Worm (Caenorhabditis elegans) whole organism, L4 larva: ENCODE results near the gene F33C8.4.

Experiments
- F26F4.8 ChIP-seq: fragments of 200-800 bp; sonication (Bioruptor generic); conservative IDR thresholded peaks from 2 replicates; pipeline ENCODE4 v1.3.6; 2022; ENCODE audit warnings: missing genetic modification characterization, missing compliant biosample characterization
- aha-1 ChIP-seq: fragments of 150-350 bp; peaks from one replicate; lab custom pipeline; 2014; ENCODE audit warnings: missing biosample characterization, missing genetic modification characterization
- ceh-28 ChIP-seq: fragments of 150-350 bp; optimal IDR thresholded peaks from 2 replicates; lab custom pipeline; 2014; ENCODE audit warnings: missing biosample characterization, missing genetic modification reagents, missing genetic modification characterization
- ces-1 ChIP-seq: fragments of 150-350 bp; sonication (generic microtip); optimal IDR thresholded peaks from 4 replicates; lab custom pipeline; 2014; ENCODE audit warnings: missing biosample characterization, missing genetic modification reagents, missing genetic modification characterization
- daf-16 ChIP-seq, 3 experiments: sonication (generic microtip); optimal IDR thresholded peaks; 2 replicates each; lab custom pipeline; 2016 to 2017; ENCODE audit warnings: missing genetic modification characterization in 3 of 3, missing genetic modification reagents in 3 of 3, mild to moderate bottlenecking in 2 of 3, missing compliant biosample characterization in 2 of 3, missing biosample characterization in 1 of 3, moderate library complexity in 1 of 3
- dmd-8 ChIP-seq: fragments of 200-800 bp; sonication (Bioruptor generic); IDR thresholded peaks from 2 replicates; pipeline ENCODE4 v1.3.6; 2022; ENCODE audit warnings: missing genetic modification characterization, missing compliant biosample characterization
- dve-1 ChIP-seq: sonication (generic microtip); optimal IDR thresholded peaks from 2 replicates; lab custom pipeline; 2017; ENCODE audit warnings: antibody characterized with exemption, mild to moderate bottlenecking, missing genetic modification characterization, missing compliant biosample characterization; ENCODE audit not compliant: insufficient read depth
- hlh-11 ChIP-seq: fragments of 200-800 bp; sonication (Bioruptor generic); optimal IDR thresholded peaks from 2 replicates; lab custom pipeline; 2018; ENCODE audit warnings: mild to moderate bottlenecking, missing genetic modification characterization, missing compliant biosample characterization
- jun-1 ChIP-seq: fragments of 150-350 bp; optimal IDR thresholded peaks from 2 replicates; lab custom pipeline; 2014; ENCODE audit warnings: missing biosample characterization, missing genetic modification reagents, missing genetic modification characterization
- lin-38 ChIP-seq: fragments of 200-800 bp; sonication (Bioruptor generic); IDR thresholded peaks from 2 replicates; pipeline ENCODE4 v1.3.6; 2022; ENCODE audit warnings: missing genetic modification reagents, missing genetic modification characterization, missing compliant biosample characterization
- madf-9 ChIP-seq: fragments of 200-800 bp; sonication (Bioruptor generic); conservative IDR thresholded peaks from 2 replicates; pipeline ENCODE4 v1.3.6; 2022; ENCODE audit warnings: missing genetic modification reagents, missing genetic modification characterization, missing compliant biosample characterization
- mdl-1 ChIP-seq, 2 experiments: fragments of 150-350 bp in 1 of 2; sonication (generic microtip) in 1 of 2; optimal IDR thresholded peaks; 2 replicates each; lab custom pipeline; 2014 to 2017; ENCODE audit warnings: missing biosample characterization in 2 of 2, missing genetic modification characterization in 2 of 2
- mes-2 ChIP-seq: sonication (generic microtip); optimal IDR thresholded peaks from 2 replicates; lab custom pipeline; 2016; ENCODE audit warnings: missing genotype, mild to moderate bottlenecking, missing genetic modification characterization, missing compliant biosample characterization; ENCODE audit not compliant: poor library complexity, severe bottlenecking
- nhr-25 ChIP-seq: sonication (generic microtip); optimal IDR thresholded peaks from 2 replicates; lab custom pipeline; 2017; ENCODE audit warnings: missing genetic modification characterization, mild to moderate bottlenecking, missing compliant biosample characterization, antibody characterized with exemption, moderate library complexity, borderline replicate concordance; ENCODE audit not compliant: insufficient read depth
- nhr-48 ChIP-seq: sonication (generic microtip); optimal IDR thresholded peaks from 2 replicates; lab custom pipeline; 2016; ENCODE audit warnings: mild to moderate bottlenecking, missing genetic modification characterization, missing compliant biosample characterization
- nhr-6 ChIP-seq: fragments of 150-350 bp; optimal IDR thresholded peaks from 2 replicates; lab custom pipeline; 2014; ENCODE audit warnings: missing biosample characterization, missing genetic modification characterization
- nhr-76 ChIP-seq: fragments of 150-350 bp; optimal IDR thresholded peaks from 2 replicates; lab custom pipeline; 2014; ENCODE audit warnings: missing biosample characterization, missing genetic modification characterization
- pha-4 ChIP-seq, 2 experiments: fragments of 150-350 bp in 1 of 2; fragments of 200-800 bp in 1 of 2; sonication (Bioruptor generic) in 1 of 2; IDR thresholded peaks in 1 of 2; optimal IDR thresholded peaks in 1 of 2; 2 replicates each; pipeline versions ENCODE4 v1.3.6 to Lab custom; 2014 to 2022; ENCODE audit warnings: missing genetic modification characterization in 2 of 2, missing genetic modification reagents in 2 of 2, missing biosample characterization in 1 of 2, missing compliant biosample characterization in 1 of 2
- set-16 ChIP-seq: fragments of 200-800 bp; sonication (Bioruptor generic); IDR thresholded peaks from 2 replicates; pipeline ENCODE4 v1.3.6; 2022; ENCODE audit warnings: missing genetic modification reagents, missing genetic modification characterization, missing compliant biosample characterization
- snpc-1.2 ChIP-seq: fragments of 200-800 bp; sonication (Bioruptor generic); IDR thresholded peaks from 2 replicates; pipeline ENCODE4 v1.3.6; 2022; ENCODE audit warnings: missing genetic modification reagents, missing genetic modification characterization, missing compliant biosample characterization
- spr-1 ChIP-seq: sonication (generic microtip); optimal IDR thresholded peaks from 2 replicates; lab custom pipeline; 2016; ENCODE audit warnings: mild to moderate bottlenecking, missing genetic modification characterization, missing compliant biosample characterization
- unc-130 ChIP-seq: sonication (generic microtip); optimal IDR thresholded peaks from 2 replicates; lab custom pipeline; 2016; ENCODE audit warnings: missing genetic modification reagents, missing genetic modification characterization, missing compliant biosample characterization
- unc-39 ChIP-seq: sonication (generic microtip); optimal IDR thresholded peaks from 2 replicates; lab custom pipeline; 2017; ENCODE audit warnings: missing biosample characterization, missing genetic modification characterization
- unc-62 ChIP-seq, 3 experiments: fragments of 150-350 bp in 1 of 3; sonication (generic microtip); optimal IDR thresholded peaks in 2 of 3; peaks in 1 of 3; 1 replicate in 1 of 3; 2 replicates in 2 of 3; lab custom pipeline; 2014 to 2017; ENCODE audit warnings: missing biosample characterization in 3 of 3, missing genetic modification characterization in 3 of 3, missing genetic modification reagents in 3 of 3, missing genotype in 1 of 3
- vab-7 ChIP-seq: fragments of 200-800 bp; sonication (Bioruptor generic); IDR thresholded peaks from 2 replicates; pipeline ENCODE4 v1.3.6; 2022; ENCODE audit warnings: missing genetic modification reagents, missing genetic modification characterization, missing compliant biosample characterization
- zfp-2 ChIP-seq: sonication (generic microtip); optimal IDR thresholded peaks from 2 replicates; lab custom pipeline; 2016; ENCODE audit warnings: mild to moderate bottlenecking, missing genetic modification characterization, missing compliant biosample characterization
- zfp-3 ChIP-seq: fragments of 200-800 bp; sonication (Bioruptor generic); conservative IDR thresholded peaks from 2 replicates; pipeline ENCODE4 v1.3.6; 2022; ENCODE audit warnings: missing genetic modification reagents, missing genetic modification characterization, missing compliant biosample characterization
- zip-11 ChIP-seq: fragments of 200-800 bp; sonication (Bioruptor generic); IDR thresholded peaks from 2 replicates; pipeline ENCODE4 v1.3.6; 2022; ENCODE audit warnings: missing genetic modification characterization, missing compliant biosample characterization

F33C8.4 gene

ce11 chrX:14731828-14732331, at the start of gene F33C8.4:
TSS of gene F33C8.4 (plus strand) at chrX:14732281.
- TF ChIP-seq unc-130 (GFP tag; lab: Kevin White, UChicago) (no peak), daf-16 (GFP tag; optimal IDR thresholded peaks at IDR 0.05; lab: Kevin White, UChicago) (peak in 1 of 2 experiments; percentile 50), daf-16 (tag; optimal IDR thresholded peaks at IDR 0.05; lab: Kevin White, UChicago) (no peak), vab-7 (no peak), aha-1 (peak; percentile 55)

ce11 chrX:14684406-14684927, 47.6 kb upstream of the F33C8.4 start, which contains the start of gene csq-1:
TSS of gene csq-1 (plus strand) at chrX:14684877.
- no peak for TF ChIP-seq unc-39 (tag; lab: Kevin White, UChicago)
- no peak for TF ChIP-seq lin-38 (GFP tag; lab: Robert Waterston, UW)
- TF ChIP-seq mdl-1 (tag; optimal IDR thresholded peaks at IDR 0.05; lab: Kevin White, UChicago) = no peak
- peak in 1 of 2 experiments; percentile 34 for TF ChIP-seq daf-16 (GFP tag; optimal IDR thresholded peaks at IDR 0.05; lab: Kevin White, UChicago)
- TF ChIP-seq daf-16 (tag; optimal IDR thresholded peaks at IDR 0.05; lab: Kevin White, UChicago) = no peak
- no peak for TF ChIP-seq ces-1
- TF ChIP-seq mes-2 (tag; lab: Kevin White, UChicago) = no peak
- peak; percentile 24 for TF ChIP-seq hlh-11 (tag; lab: Kevin White, UChicago)
- TF ChIP-seq madf-9 (GFP tag; lab: Robert Waterston, UW) = no peak
- TF ChIP-seq ceh-28 (tag; lab: Kevin White, UChicago) = no peak
- no peak for TF ChIP-seq dve-1 (tag; lab: Kevin White, UChicago)
- peak; percentile 68 for TF ChIP-seq aha-1
- TF ChIP-seq F26F4.8 (GFP tag; lab: Robert Waterston, UW) = no peak
- no peak for TF ChIP-seq zfp-3 (GFP tag; lab: Robert Waterston, UW)
- 0 out of 2 replicates have a peak, but pooled peaks have one; percentile 24 for TF ChIP-seq snpc-1.2 (GFP tag; lab: Robert Waterston, UW)

ce11 chrX:14692905-14693304, 39.2 kb upstream of the F33C8.4 start, which contains the start of gene sox-3:
TSS of gene sox-3 (minus strand) at chrX:14693005.
- no peak for TF ChIP-seq set-16
- TF ChIP-seq nhr-76 (tag; lab: Kevin White, UChicago) = no peak
- TF ChIP-seq nhr-6 = no peak
- no peak for TF ChIP-seq nhr-48 (tag; lab: Kevin White, UChicago)
- TF ChIP-seq nhr-25 (tag; lab: Kevin White, UChicago) = no peak

- no peak for TF ChIP-seq ceh-28 (tag; lab: Kevin White, UChicago)
- no peak for TF ChIP-seq spr-1 (tag; lab: Kevin White, UChicago)
- peak; percentile 32 for TF ChIP-seq ces-1
- peak in 1 of 2 experiments; percentile 53 for TF ChIP-seq unc-62 (GFP tag; optimal IDR thresholded peaks at IDR 0.05 in 1 of 2; lab: Kevin White, UChicago)
- no peak for TF ChIP-seq unc-62 (tag; optimal IDR thresholded peaks at IDR 0.05; lab: Kevin White, UChicago)
- no peak for TF ChIP-seq madf-9 (GFP tag; lab: Robert Waterston, UW)
- TF ChIP-seq dmd-8 (GFP tag; lab: Robert Waterston, UW) = no peak
Measured at ce11 chrX:14694633-14695177, 37.4 kb upstream of the F33C8.4 start.

- TF ChIP-seq jun-1 (tag; lab: Kevin White, UChicago) (no peak), zfp-2 (no peak), ces-1 (no peak), zip-11 (GFP tag; lab: Robert Waterston, UW) (no peak), nhr-48 (tag; lab: Kevin White, UChicago) (no peak)
Measured at ce11 chrX:14695892-14696291, 36.2 kb upstream of the F33C8.4 start.

ce11 chrX:14699866-14700265, 32.2 kb upstream of the F33C8.4 start, which contains the start of gene hch-1:
TSS of gene hch-1 (minus strand) at chrX:14699977.
- TF ChIP-seq unc-62 (GFP tag; optimal IDR thresholded peaks at IDR 0.05 in 1 of 2; lab: Kevin White, UChicago) = peak in 1 of 2 experiments; percentile 80
- no peak for TF ChIP-seq unc-62 (tag; optimal IDR thresholded peaks at IDR 0.05; lab: Kevin White, UChicago)
- TF ChIP-seq pha-4 (GFP tag; IDR thresholded peaks at IDR 0.05; lab: Robert Waterston, UW) = no peak
- no peak for TF ChIP-seq pha-4 (tag; optimal IDR thresholded peaks at IDR 0.05; lab: Kevin White, UChicago)
- TF ChIP-seq dve-1 (tag; lab: Kevin White, UChicago) = no peak
- TF ChIP-seq lin-38 (GFP tag; lab: Robert Waterston, UW) = no peak
